Worm (Caenorhabditis elegans): ENCODE measurements around the gene C56E10.3.
A peak's percentile ranks its signal among the peaks of the same experiment; 100 is the strongest.

C56E10.3 gene

DNA sequence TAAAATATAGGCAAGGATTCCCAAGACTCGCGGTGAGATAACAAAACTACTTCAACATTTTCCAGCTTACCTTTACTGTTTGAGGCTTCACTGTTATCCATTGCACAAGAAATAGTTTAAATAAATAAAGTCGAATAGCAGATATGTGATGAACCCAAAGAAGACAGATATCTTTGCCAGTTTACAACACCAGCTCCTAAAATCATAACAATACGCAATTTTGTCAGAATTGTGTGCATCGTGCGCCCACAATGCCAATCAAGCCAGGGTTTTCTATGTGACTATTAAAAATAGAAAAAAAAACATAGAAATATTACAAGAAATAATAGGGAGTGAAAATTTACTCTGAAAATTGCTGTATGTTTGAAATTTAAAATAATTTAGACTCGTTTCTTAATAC, 37.2 kb downstream of the C56E10.3 start, which contains the start of gene F38B6.8:
F38B6.8 (minus strand) TSS at position 101 of the 400 bp plus-strand sequence.
- TF ChIP-seq bed-3 (GFP tag; optimal IDR thresholded peaks at IDR 0.05), result no peak
- no peak for TF ChIP-seq zip-8 (tag; optimal IDR thresholded peaks at IDR 0.05)
- no peak for TF ChIP-seq unc-62 (GFP tag; optimal IDR thresholded peaks at IDR 0.05)
- no peak for TF ChIP-seq elt-1 (tag; optimal IDR thresholded peaks at IDR 0.05; ENCODE audit: borderline replicate concordance, insufficient read depth)
- no peak for TF ChIP-seq ztf-11 (tag; optimal IDR thresholded peaks at IDR 0.05)
- TF ChIP-seq ceh-83 (GFP tag; optimal IDR thresholded peaks at IDR 0.05), result no peak
- TF ChIP-seq nhr-28 (tag; optimal IDR thresholded peaks at IDR 0.05), result no peak
- no peak for TF ChIP-seq ham-2 (GFP tag; optimal IDR thresholded peaks at IDR 0.05)

DNA sequence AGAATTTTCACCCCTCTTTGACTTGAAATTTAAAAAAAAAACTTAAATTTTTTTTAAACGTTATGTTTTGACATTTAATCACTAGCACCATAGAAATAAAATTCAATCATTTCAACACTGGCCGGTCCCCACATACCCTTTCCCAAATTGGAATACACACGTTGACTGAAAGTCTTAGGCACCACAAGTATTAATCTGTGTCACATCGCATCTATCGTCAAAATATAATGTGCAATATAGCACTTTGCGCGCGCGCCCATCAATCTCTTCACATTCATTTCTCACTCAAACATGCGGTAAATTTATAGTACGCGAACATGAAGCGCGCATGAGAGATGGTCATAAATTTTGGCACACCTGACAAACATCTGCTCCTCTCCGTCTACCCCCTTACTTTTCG, 41.9 kb downstream of the C56E10.3 start:
- TF ChIP-seq cnd-1 (tag; optimal IDR thresholded peaks at IDR 0.05) (no peak), zip-8 (tag; optimal IDR thresholded peaks at IDR 0.05) (no peak), hlh-1 (tag; optimal IDR thresholded peaks at IDR 0.05) (no peak), unc-62 (GFP tag; optimal IDR thresholded peaks at IDR 0.05) (peak; percentile 6), mls-2 (tag; optimal IDR thresholded peaks at IDR 0.05) (no peak), lin-13 (tag; optimal IDR thresholded peaks at IDR 0.05) (no peak)

DNA sequence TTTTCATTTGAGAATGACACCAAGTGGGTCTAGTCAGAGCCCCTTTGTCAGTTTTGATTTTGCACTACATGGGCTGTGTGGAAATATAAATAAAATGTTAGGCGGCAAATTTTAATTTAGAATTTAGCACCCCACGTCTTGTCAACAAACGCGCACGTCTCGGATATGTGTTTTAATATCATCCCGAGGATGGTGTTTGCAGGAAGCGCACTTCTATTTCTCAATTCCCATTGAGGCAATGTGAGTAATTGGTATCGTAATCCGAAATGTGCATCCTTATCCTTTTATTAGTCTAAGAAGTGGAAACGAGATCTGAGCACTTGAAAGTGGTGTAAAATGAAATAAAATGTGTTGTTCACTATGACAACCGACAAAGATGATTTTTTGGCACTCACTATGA, 42.3 kb downstream of the C56E10.3 start:
- no peak for TF ChIP-seq nhr-237 (tag; optimal IDR thresholded peaks at IDR 0.05)
- no peak for TF ChIP-seq ham-2 (GFP tag; optimal IDR thresholded peaks at IDR 0.05)
- peak; percentile 37 for TF ChIP-seq ces-1 (GFP tag; optimal IDR thresholded peaks at IDR 0.05)

DNA sequence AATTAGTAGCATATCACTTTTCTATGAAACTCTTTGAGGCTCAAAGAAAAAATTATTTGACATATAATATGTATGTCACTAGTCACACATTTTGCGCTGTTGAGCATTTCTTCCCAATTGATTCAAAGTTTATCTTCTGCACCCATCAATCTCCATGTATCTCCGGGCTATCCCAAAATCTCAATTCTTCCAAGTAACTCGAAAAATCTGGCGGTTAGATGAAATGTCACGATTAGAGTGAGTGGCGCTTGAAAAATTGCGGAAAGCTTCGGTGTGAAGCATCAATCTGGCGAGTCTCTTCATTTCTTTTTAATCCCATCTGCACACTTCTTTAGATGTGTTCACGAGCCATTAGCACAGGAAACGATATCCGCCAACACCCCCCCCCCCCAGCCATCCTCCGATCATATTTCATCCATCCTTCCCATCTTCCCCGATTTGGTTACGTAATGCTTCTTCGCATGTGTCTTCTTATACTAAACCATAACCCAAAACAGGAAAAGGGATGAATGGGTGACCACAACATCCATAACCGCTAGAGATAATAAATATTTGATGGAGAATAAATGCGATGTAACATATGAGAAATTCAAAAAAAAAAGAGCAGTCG, 43.6 kb downstream of the C56E10.3 start:
- TF ChIP-seq bed-3 (GFP tag; optimal IDR thresholded peaks at IDR 0.05) (no peak), lin-32 (GFP tag; optimal IDR thresholded peaks at IDR 0.05) (peak; percentile 17), mls-2 (tag; optimal IDR thresholded peaks at IDR 0.05) (peak; percentile 34), zip-8 (tag; optimal IDR thresholded peaks at IDR 0.05) (peak; percentile 56)

DNA sequence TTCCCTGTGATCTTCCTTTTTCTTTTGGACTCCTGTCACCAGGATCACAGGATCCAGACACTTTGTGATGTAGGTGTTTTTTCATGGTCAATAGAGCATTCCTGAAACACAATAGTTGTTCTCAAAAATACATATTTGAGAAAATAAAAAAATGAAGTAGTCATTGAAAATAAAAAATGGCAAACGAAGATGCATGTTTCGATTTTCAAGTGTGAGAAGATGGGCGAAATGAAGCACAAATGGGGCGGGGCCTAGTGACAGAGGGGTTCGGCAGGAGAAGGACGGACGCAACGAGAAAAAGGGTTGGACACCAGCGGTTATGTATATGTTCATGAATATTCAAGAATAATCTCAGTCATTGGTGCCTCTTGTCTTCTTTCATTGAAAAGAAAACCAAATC, 44.5 kb downstream of the C56E10.3 start, which contains the start of gene F38B6.6:
F38B6.6 (minus strand) TSS at position 101 of the 400 bp plus-strand sequence.
- TF ChIP-seq zip-8 (tag; optimal IDR thresholded peaks at IDR 0.05) (no peak), ceh-43 (GFP tag; optimal IDR thresholded peaks at IDR 0.05) (no peak), mep-1 (tag; optimal IDR thresholded peaks at IDR 0.05) (no peak), elt-1 (tag; optimal IDR thresholded peaks at IDR 0.05; ENCODE audit: borderline replicate concordance, insufficient read depth) (no peak), ceh-83 (GFP tag; optimal IDR thresholded peaks at IDR 0.05) (no peak), M03D4.4 (tag; optimal IDR thresholded peaks at IDR 0.05) (no peak), elt-3 (tag; optimal IDR thresholded peaks at IDR 0.05) (no peak), blmp-1 (tag; optimal IDR thresholded peaks at IDR 0.05) (no peak), ceh-39 (tag; optimal IDR thresholded peaks at IDR 0.05) (no peak), nhr-28 (tag; optimal IDR thresholded peaks at IDR 0.05) (no peak), hlh-1 (tag; optimal IDR thresholded peaks at IDR 0.05) (no peak), drap-1 (GFP tag; optimal IDR thresholded peaks at IDR 0.05) (no peak), unc-120 (tag; optimal IDR thresholded peaks at IDR 0.05; ENCODE audit: poor library complexity, severe bottlenecking) (no peak)

DNA sequence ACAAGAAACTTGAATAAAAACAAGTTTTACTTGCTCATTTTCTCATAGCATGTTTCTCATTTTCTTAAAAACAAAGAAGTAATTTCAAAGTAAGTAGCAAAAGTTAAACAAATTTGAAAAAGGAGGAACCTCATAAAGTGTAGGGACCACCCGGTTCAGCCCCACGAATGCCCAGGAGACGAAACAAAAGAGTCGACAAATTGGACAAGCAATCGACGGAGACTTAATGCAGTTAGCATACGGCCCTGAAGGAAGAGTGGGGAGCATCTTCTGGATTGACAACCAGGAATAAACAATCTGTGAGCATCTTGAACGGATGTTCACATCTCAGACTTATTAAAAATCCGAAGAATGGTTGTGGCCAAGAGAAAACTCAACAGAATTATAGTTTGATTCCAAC, 46.2 kb downstream of the C56E10.3 start:
- TF ChIP-seq flh-1 (GFP tag; optimal IDR thresholded peaks at IDR 0.05), result no peak
- TF ChIP-seq ceh-43 (GFP tag; optimal IDR thresholded peaks at IDR 0.05), result no peak
- TF ChIP-seq ces-1 (GFP tag; optimal IDR thresholded peaks at IDR 0.05), result peak; percentile 93
- no peak for TF ChIP-seq nhr-76 (tag; optimal IDR thresholded peaks at IDR 0.05)
- TF ChIP-seq M03D4.4 (tag; optimal IDR thresholded peaks at IDR 0.05), result no peak
- no peak for TF ChIP-seq unc-120 (tag; optimal IDR thresholded peaks at IDR 0.05; ENCODE audit: poor library complexity, severe bottlenecking)

DNA sequence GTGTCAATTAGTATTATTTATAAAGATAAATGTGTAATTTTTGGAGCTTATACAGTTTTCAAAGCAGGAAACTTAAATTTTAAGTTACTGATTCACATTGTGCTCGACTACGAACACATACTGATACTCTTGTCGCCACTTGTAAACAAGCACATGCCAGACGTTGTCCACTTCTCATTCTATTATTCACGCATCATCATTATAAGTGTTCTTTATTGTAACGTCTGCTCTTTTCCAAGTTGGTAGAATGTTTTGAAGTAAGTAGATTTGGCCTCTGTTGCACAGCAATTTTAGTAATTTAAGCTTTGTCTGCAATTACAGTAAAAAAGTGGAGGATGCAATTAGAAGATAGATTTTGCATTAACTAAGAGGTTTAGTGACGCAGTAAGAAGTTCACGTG, 47.4 kb downstream of the C56E10.3 start:
- TF ChIP-seq ces-1 (GFP tag; optimal IDR thresholded peaks at IDR 0.05) (peak; percentile 58), nhr-2 (tag; optimal IDR thresholded peaks at IDR 0.05) (no peak)

All from whole organism, mixed stage, embryonic.